Fruit fly (Drosophila melanogaster) whole organism, embryonic: ENCODE results near the gene MAPk-Ak2.

Source experiments
- Awh ChIP-seq: fragments of 200-800 bp; sonication (Bioruptor generic); IDR thresholded peaks from 2 replicates; pipeline ENCODE4, ENCODE4 v1.3.6; 2022; ENCODE audit warnings: missing biosample characterization, missing genetic modification characterization
- B-H1 ChIP-seq: fragments of 200-800 bp; sonication (Bioruptor generic); IDR thresholded peaks from 3 replicates; pipeline ENCODE4 v1.3.6; 2022; ENCODE audit warnings: missing biosample characterization, missing genetic modification characterization
- CG10274 ChIP-seq: fragments of 200-800 bp; sonication (Bioruptor generic); optimal IDR thresholded peaks from 3 replicates; lab custom pipeline; 2017; ENCODE audit warnings: missing biosample characterization, mild to moderate bottlenecking, missing genetic modification characterization
- CG11695 ChIP-seq: fragments of 200-800 bp; sonication (Bioruptor generic); IDR thresholded peaks from 3 replicates; pipeline ENCODE4 v1.3.6; 2022; ENCODE audit warnings: missing biosample characterization, missing genetic modification characterization
- CG11696 ChIP-seq: fragments of 200-800 bp; sonication (Bioruptor generic); IDR thresholded peaks from 2 replicates; pipeline ENCODE4 v1.3.6; 2022; ENCODE audit warnings: missing biosample characterization, missing genetic modification characterization
- CG13624 ChIP-seq: fragments of 200-800 bp; sonication (Bioruptor generic); optimal IDR thresholded peaks from 2 replicates; lab custom pipeline; 2016; ENCODE audit warnings: missing biosample characterization, missing genetic modification characterization
- CG15011 ChIP-seq: fragments of 200-800 bp; sonication (Bioruptor generic); optimal IDR thresholded peaks from 3 replicates; lab custom pipeline; 2018; ENCODE audit warnings: missing biosample characterization, mild to moderate bottlenecking, missing genetic modification characterization
- CG1603 ChIP-seq: fragments of 200-800 bp; sonication (Bioruptor generic); optimal IDR thresholded peaks from 2 replicates; lab custom pipeline; 2019; ENCODE audit warnings: missing biosample characterization, mild to moderate bottlenecking, missing genetic modification characterization, moderate library complexity
- CG17359 ChIP-seq: fragments of 200-800 bp; sonication (Bioruptor generic); optimal IDR thresholded peaks from 3 replicates; lab custom pipeline; 2018; ENCODE audit warnings: missing biosample characterization, mild to moderate bottlenecking, missing genetic modification characterization, moderate library complexity
- CG17612 ChIP-seq: fragments of 200-800 bp; sonication (Bioruptor generic); IDR thresholded peaks from 2 replicates; pipeline ENCODE4 v1.3.6; 2022; ENCODE audit warnings: missing biosample characterization, missing genetic modification characterization
- CG17802 ChIP-seq: fragments of 200-800 bp; sonication (Bioruptor generic); optimal IDR thresholded peaks from 2 replicates; lab custom pipeline; 2018; ENCODE audit warnings: missing biosample characterization, mild to moderate bottlenecking, missing genetic modification characterization, moderate library complexity
- CG17829 ChIP-seq: fragments of 200-800 bp; optimal IDR thresholded peaks from 2 replicates; lab custom pipeline; 2019; ENCODE audit warnings: missing biosample characterization, mild to moderate bottlenecking, missing genetic modification characterization, moderate library complexity
- CG17912 ChIP-seq: fragments of 200-800 bp; sonication (Bioruptor generic); optimal IDR thresholded peaks from 2 replicates; lab custom pipeline; 2018; ENCODE audit warnings: missing biosample characterization, mild to moderate bottlenecking, missing genetic modification characterization
- CG2678 ChIP-seq: fragments of 200-800 bp; sonication (Bioruptor generic); optimal IDR thresholded peaks from 3 replicates; lab custom pipeline; 2019; ENCODE audit warnings: missing biosample characterization, mild to moderate bottlenecking, missing genetic modification characterization, moderate library complexity
- CG33213 ChIP-seq: fragments of 200-800 bp; sonication (Bioruptor generic); optimal IDR thresholded peaks from 3 replicates; lab custom pipeline; 2016; ENCODE audit warnings: missing biosample characterization, missing genetic modification characterization
- CG3407 ChIP-seq: fragments of 200-800 bp; sonication (Bioruptor generic); optimal IDR thresholded peaks from 2 replicates; lab custom pipeline; 2018; ENCODE audit warnings: missing biosample characterization, mild to moderate bottlenecking, missing genetic modification characterization
- CG3726 ChIP-seq: fragments of 200-800 bp; sonication (Bioruptor generic); IDR thresholded peaks from 3 replicates; pipeline ENCODE4, ENCODE4 v1.3.6; 2022; ENCODE audit warnings: missing biosample characterization, missing genetic modification characterization
- CG4328 ChIP-seq: fragments of 200-800 bp; sonication (Bioruptor generic); optimal IDR thresholded peaks from 3 replicates; lab custom pipeline; 2017; ENCODE audit warnings: missing biosample characterization, missing genetic modification reagents, missing genetic modification characterization
- CG7556 ChIP-seq: fragments of 200-800 bp; sonication (Bioruptor generic); optimal IDR thresholded peaks from 2 replicates; lab custom pipeline; 2017; ENCODE audit warnings: missing biosample characterization, mild to moderate bottlenecking, missing genetic modification characterization
- CG8089 ChIP-seq: fragments of 200-800 bp; sonication (Bioruptor generic); optimal IDR thresholded peaks from 3 replicates; lab custom pipeline; 2016; ENCODE audit warnings: missing biosample characterization, missing genetic modification characterization
- CG9727 ChIP-seq: fragments of 200-800 bp; sonication (Bioruptor generic); optimal IDR thresholded peaks from 3 replicates; lab custom pipeline; 2017; ENCODE audit warnings: missing biosample characterization, mild to moderate bottlenecking, missing genetic modification characterization
- CG9876 ChIP-seq: fragments of 200-800 bp; sonication (Bioruptor generic); optimal IDR thresholded peaks from 2 replicates; lab custom pipeline; 2016; ENCODE audit warnings: missing biosample characterization, missing genetic modification characterization
- Chrac-16 ChIP-seq: fragments of 200-800 bp; sonication (Bioruptor generic); optimal IDR thresholded peaks from 3 replicates; lab custom pipeline; 2016; ENCODE audit warnings: missing biosample characterization, missing genetic modification characterization
- Deaf1 ChIP-seq: fragments of 200-800 bp; optimal IDR thresholded peaks from 3 replicates; lab custom pipeline; 2019; ENCODE audit warnings: missing biosample characterization, mild to moderate bottlenecking, missing genetic modification characterization, moderate library complexity
- Doc3 ChIP-seq: fragments of 200-800 bp; sonication (Bioruptor generic); IDR thresholded peaks from 3 replicates; pipeline ENCODE4 v1.3.6; 2022; ENCODE audit warnings: missing biosample characterization, missing genetic modification characterization; ENCODE audit not compliant: partially characterized antibody
- Hmr ChIP-seq: fragments of 200-800 bp; sonication (Bioruptor generic); optimal IDR thresholded peaks from 3 replicates; lab custom pipeline; 2017; ENCODE audit warnings: mild to moderate bottlenecking, missing biosample characterization, missing genetic modification reagents, missing genetic modification characterization
- Hr3 ChIP-seq: fragments of 200-800 bp; sonication (Bioruptor generic); optimal IDR thresholded peaks from 3 replicates; lab custom pipeline; 2016; ENCODE audit warnings: missing biosample characterization, missing genetic modification characterization
- Meics ChIP-seq: fragments of 200-800 bp; sonication (Bioruptor generic); optimal IDR thresholded peaks from 2 replicates; lab custom pipeline; 2017; ENCODE audit warnings: missing biosample characterization, mild to moderate bottlenecking, missing genetic modification characterization
- Nf-YC ChIP-seq: fragments of 200-800 bp; optimal IDR thresholded peaks from 3 replicates; lab custom pipeline; 2019; ENCODE audit warnings: missing biosample characterization, mild to moderate bottlenecking, missing genetic modification characterization, moderate library complexity
- Opbp ChIP-seq: fragments of 200-800 bp; sonication (Bioruptor generic); IDR thresholded peaks from 3 replicates; pipeline ENCODE4 v1.3.6; 2022; ENCODE audit warnings: missing biosample characterization, missing genetic modification characterization; ENCODE audit not compliant: partially characterized antibody
- Side ChIP-seq: fragments of 200-800 bp; sonication (Bioruptor generic); optimal IDR thresholded peaks from 2 replicates; lab custom pipeline; 2016; ENCODE audit warnings: missing biosample characterization, missing genetic modification characterization
- Ssrp ChIP-seq: fragments of 200-800 bp; sonication (Bioruptor generic); optimal IDR thresholded peaks from 2 replicates; lab custom pipeline; 2018; ENCODE audit warnings: missing biosample characterization, mild to moderate bottlenecking, missing genetic modification characterization, moderate library complexity
- ara ChIP-seq: fragments of 200-800 bp; sonication (Bioruptor generic); IDR thresholded peaks from 2 replicates; pipeline ENCODE4 v1.3.6; 2022; ENCODE audit warnings: missing biosample characterization, missing genetic modification characterization
- cas ChIP-seq: fragments of 200-800 bp; sonication (Bioruptor generic); IDR thresholded peaks from 2 replicates; pipeline ENCODE4 v1.3.6; 2022; ENCODE audit warnings: missing biosample characterization, missing genetic modification characterization
- ems ChIP-seq: fragments of 200-800 bp; sonication (Bioruptor generic); optimal IDR thresholded peaks from 3 replicates; lab custom pipeline; 2016; ENCODE audit warnings: missing biosample characterization, missing genetic modification characterization
- fru ChIP-seq: fragments of >200 bp; optimal IDR thresholded peaks from 2 replicates; lab custom pipeline; 2017
- gcm2 ChIP-seq: fragments of 200-800 bp; sonication (Bioruptor generic); optimal IDR thresholded peaks from 2 replicates; lab custom pipeline; 2016; ENCODE audit warnings: missing biosample characterization, missing genetic modification characterization
- grn ChIP-seq: fragments of 200-800 bp; sonication (Bioruptor generic); optimal IDR thresholded peaks from 3 replicates; lab custom pipeline; 2017; ENCODE audit warnings: missing biosample characterization, missing genetic modification characterization
- hb ChIP-seq: fragments of 200-800 bp; sonication (Bioruptor generic); IDR thresholded peaks from 3 replicates; pipeline ENCODE4 v1.3.6; 2022; ENCODE audit warnings: missing biosample characterization, missing genetic modification characterization; ENCODE audit not compliant: partially characterized antibody
- luna ChIP-seq: fragments of 200-800 bp; sonication (Bioruptor generic); optimal IDR thresholded peaks from 2 replicates; lab custom pipeline; 2016; ENCODE audit warnings: missing biosample characterization, missing genetic modification characterization
- pb ChIP-seq: fragments of 200-800 bp; sonication (Bioruptor generic); optimal IDR thresholded peaks from 3 replicates; lab custom pipeline; 2016; ENCODE audit warnings: missing biosample characterization, missing genetic modification characterization
- run ChIP-seq: fragments of 200-800 bp; sonication (Bioruptor generic); optimal IDR thresholded peaks from 3 replicates; lab custom pipeline; 2018; ENCODE audit warnings: missing biosample characterization, mild to moderate bottlenecking, missing genetic modification characterization
- salm ChIP-seq: fragments of 200-800 bp; sonication (Bioruptor generic); optimal IDR thresholded peaks from 2 replicates; lab custom pipeline; 2018; ENCODE audit warnings: missing biosample characterization, mild to moderate bottlenecking, missing genetic modification characterization
- sisA ChIP-seq: fragments of 200-800 bp; sonication (Bioruptor generic); IDR thresholded peaks from 2 replicates; pipeline ENCODE4 v1.3.6; 2022; ENCODE audit warnings: missing biosample characterization, missing genetic modification characterization
- so ChIP-seq: fragments of 200-800 bp; sonication (Bioruptor generic); IDR thresholded peaks from 3 replicates; pipeline ENCODE4 v1.3.6; 2022; ENCODE audit warnings: missing biosample characterization, missing genetic modification characterization
- sqz ChIP-seq: fragments of 200-800 bp; sonication (Bioruptor generic); optimal IDR thresholded peaks from 3 replicates; lab custom pipeline; 2018; ENCODE audit warnings: missing biosample characterization, mild to moderate bottlenecking, missing genetic modification characterization
- sr ChIP-seq: fragments of 200-800 bp; sonication (Bioruptor generic); IDR thresholded peaks from 3 replicates; pipeline ENCODE4 v1.3.6; 2022; ENCODE audit warnings: missing biosample characterization, missing genetic modification characterization
- twi ChIP-seq: fragments of 200-800 bp; optimal IDR thresholded peaks from 2 replicates; lab custom pipeline; 2019; ENCODE audit warnings: missing biosample characterization, mild to moderate bottlenecking, missing genetic modification characterization, moderate library complexity
- usp ChIP-seq: fragments of >200 bp; optimal IDR thresholded peaks from 2 replicates; lab custom pipeline; 2017; ENCODE audit warnings: missing biosample characterization, missing genetic modification characterization
- vvl ChIP-seq: fragments of 200-800 bp; sonication (Bioruptor generic); IDR thresholded peaks from 2 replicates; pipeline ENCODE4 v1.3.6; 2022; ENCODE audit warnings: missing biosample characterization, missing genetic modification characterization

The MAPk-Ak2 gene

DNA sequence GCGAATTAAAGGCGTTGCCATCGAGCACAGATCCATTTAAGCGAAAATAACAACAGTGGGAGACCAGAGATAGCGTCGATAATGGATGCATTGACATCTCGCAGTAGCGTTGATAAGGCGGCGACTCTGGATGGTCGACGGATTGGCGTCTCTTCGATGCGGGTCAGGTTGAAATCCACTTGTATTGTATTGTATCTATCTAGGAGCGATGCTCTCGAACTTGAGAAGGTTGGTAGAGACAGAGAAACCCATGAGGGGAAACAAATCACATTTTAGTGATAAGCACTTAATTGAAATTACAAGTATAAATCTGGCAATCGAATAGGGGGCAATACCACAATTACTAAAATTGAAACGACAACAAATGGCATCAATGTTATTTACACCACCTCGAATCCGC lies 40.4 kb downstream of the MAPk-Ak2 start:
- TF ChIP-seq Nf-YC (tag; lab: Kevin White, UChicago) (no peak), twi (tag; lab: Kevin White, UChicago) (no peak), sr (no peak), hb (GFP tag; lab: Robert Waterston, UW) (no peak), Hr3 (GFP tag; lab: Kevin White, UChicago) (no peak), CG15011 (GFP tag; lab: Kevin White, UChicago) (no peak), CG7556 (GFP tag; lab: Kevin White, UChicago) (no peak), CG17912 (no peak), CG1603 (tag; lab: Kevin White, UChicago) (no peak), luna (GFP tag; lab: Kevin White, UChicago) (no peak), CG8089 (no peak), Awh (no peak), vvl (GFP tag; lab: Robert Waterston, UW) (no peak), Hmr (GFP tag; lab: Kevin White, UChicago) (no peak), run (no peak)

- TF ChIP-seq CG9727 (GFP tag; lab: Kevin White, UChicago) (peak; percentile 59), cas (peak; percentile 25; the same call in 1 of the 2 replicates), fru (no peak), CG11695 (peak; percentile 57; the same call in 1 of the 3 replicates), Ssrp (tag; lab: Kevin White, UChicago) (no peak), Awh (no peak), CG9876 (no peak), grn (GFP tag; lab: Kevin White, UChicago) (no peak), CG3407 (no peak), ara (GFP tag; lab: Robert Waterston, UW) (no peak), gcm2 (GFP tag; lab: Kevin White, UChicago) (no peak), CG17612 (peak; percentile 61; the same call in 1 of the 2 replicates), Chrac-16 (GFP tag; lab: Kevin White, UChicago) (peak; percentile 37), CG17802 (tag; lab: Kevin White, UChicago) (no peak), Opbp (GFP tag; lab: Robert Waterston, UW) (no peak), Meics (GFP tag; lab: Kevin White, UChicago) (peak; percentile 80), Hmr (GFP tag; lab: Kevin White, UChicago) (peak; percentile 77), CG13624 (GFP tag; lab: Kevin White, UChicago) (no peak), sisA (GFP tag; lab: Robert Waterston, UW) (peak; percentile 57), so (GFP tag; lab: Robert Waterston, UW) (peak; percentile 34; the same call in 1 of the 3 replicates), usp (no peak), CG17829 (tag; lab: Kevin White, UChicago) (peak; percentile 5), CG11696 (GFP tag; lab: Robert Waterston, UW) (0 out of 2 replicates have a peak, but pooled peaks have one; percentile 12), pb (GFP tag; lab: Kevin White, UChicago) (no peak), CG4328 (peak; percentile 28), CG15011 (GFP tag; lab: Kevin White, UChicago) (peak; percentile 30), CG10274 (GFP tag; lab: Kevin White, UChicago) (peak; percentile 38), CG2678 (tag; lab: Kevin White, UChicago) (peak; percentile 85), salm (tag; lab: Kevin White, UChicago) (no peak), Doc3 (GFP tag; lab: Robert Waterston, UW) (no peak), B-H1 (GFP tag; lab: Robert Waterston, UW) (peak; percentile 18; the same call in 1 of the 3 replicates), ems (no peak), Deaf1 (peak; percentile 27), sqz (peak; percentile 42), Side (GFP tag; lab: Kevin White, UChicago) (no peak), CG17359 (peak; percentile 64), CG33213 (GFP tag; lab: Kevin White, UChicago) (no peak), CG3726 (GFP tag; lab: Robert Waterston, UW) (no peak)
Measured at dm6 chrX:5718476-5719012, 45.5 kb downstream of the MAPk-Ak2 start.
